Fruit fly (Drosophila melanogaster) whole organism, embryonic: Measurements from ENCODE around the gene mRpL4.

ENCODE experiments used
- Bgb ChIP-seq: fragments of 200-800 bp; sonication (Bioruptor generic); IDR thresholded peaks from 2 replicates; pipeline ENCODE4 v1.3.6; 2022; ENCODE audit warnings: missing biosample characterization, missing genetic modification characterization; ENCODE audit not compliant: partially characterized antibody
- CG10366 ChIP-seq: fragments of 200-800 bp; sonication (Bioruptor generic); IDR thresholded peaks from 2 replicates; pipeline ENCODE4 v1.3.6; 2022; ENCODE audit warnings: missing biosample characterization, missing genetic modification characterization
- CG10462 ChIP-seq: fragments of 200-800 bp; sonication (Bioruptor generic); optimal IDR thresholded peaks from 2 replicates; lab custom pipeline; 2016; ENCODE audit warnings: missing biosample characterization, missing genetic modification characterization
- CG11093 ChIP-seq: fragments of 200-800 bp; sonication (Bioruptor generic); IDR thresholded peaks from 3 replicates; pipeline ENCODE4 v1.3.6; 2022; ENCODE audit warnings: missing biosample characterization, missing genetic modification characterization
- CG1233 ChIP-seq: fragments of 200-800 bp; sonication (Bioruptor generic); optimal IDR thresholded peaks from 4 replicates; lab custom pipeline; 2018; ENCODE audit warnings: missing biosample characterization, mild to moderate bottlenecking, missing genetic modification characterization
- CG13123 ChIP-seq: fragments of 200-800 bp; sonication (Bioruptor generic); optimal IDR thresholded peaks from 2 replicates; lab custom pipeline; 2016; ENCODE audit warnings: missing biosample characterization, missing genetic modification characterization
- CG15601 ChIP-seq: fragments of 200-800 bp; sonication (Bioruptor generic); optimal IDR thresholded peaks from 3 replicates; lab custom pipeline; 2019; ENCODE audit warnings: missing biosample characterization, mild to moderate bottlenecking, missing genetic modification characterization, moderate library complexity
- CG1602 ChIP-seq: fragments of 200-800 bp; sonication (Bioruptor generic); optimal IDR thresholded peaks from 3 replicates; lab custom pipeline; 2016; ENCODE audit warnings: missing biosample characterization, missing genetic modification characterization
- CG16779 ChIP-seq: fragments of 200-800 bp; sonication (Bioruptor generic); IDR thresholded peaks from 2 replicates; pipeline ENCODE4 v1.3.6; 2022; ENCODE audit warnings: missing biosample characterization, missing genetic modification characterization
- CG17802 ChIP-seq: fragments of 200-800 bp; sonication (Bioruptor generic); optimal IDR thresholded peaks from 2 replicates; lab custom pipeline; 2018; ENCODE audit warnings: missing biosample characterization, mild to moderate bottlenecking, missing genetic modification characterization, moderate library complexity
- CG1792 ChIP-seq: fragments of 200-800 bp; sonication (Bioruptor generic); optimal IDR thresholded peaks from 2 replicates; lab custom pipeline; 2016; ENCODE audit warnings: missing biosample characterization, missing genetic modification characterization
- CG30403 ChIP-seq: fragments of 200-800 bp; sonication (Bioruptor generic); optimal IDR thresholded peaks from 3 replicates; lab custom pipeline; 2016; ENCODE audit warnings: missing biosample characterization, missing genetic modification characterization
- CG30431 ChIP-seq: fragments of 200-800 bp; sonication (Bioruptor generic); optimal IDR thresholded peaks from 2 replicates; lab custom pipeline; 2017; ENCODE audit warnings: missing biosample characterization, missing genetic modification characterization
- CG3065 ChIP-seq: fragments of 200-800 bp; sonication (Bioruptor generic); optimal IDR thresholded peaks from 2 replicates; lab custom pipeline; 2016; ENCODE audit warnings: missing biosample characterization, missing genetic modification characterization
- CG31224 ChIP-seq: fragments of 200-800 bp; sonication (Bioruptor generic); IDR thresholded peaks from 2 replicates; pipeline ENCODE4 v1.3.6; 2022; ENCODE audit warnings: missing biosample characterization, missing genetic modification characterization
- CG3281 ChIP-seq: fragments of 200-800 bp; sonication (Bioruptor generic); optimal IDR thresholded peaks from 3 replicates; lab custom pipeline; 2017; ENCODE audit warnings: missing biosample characterization, mild to moderate bottlenecking, missing genetic modification characterization
- CG33557 ChIP-seq: fragments of 200-800 bp; sonication (Bioruptor generic); optimal IDR thresholded peaks from 2 replicates; lab custom pipeline; 2019; ENCODE audit warnings: missing biosample characterization, mild to moderate bottlenecking, missing genetic modification characterization, moderate library complexity
- CG34224 ChIP-seq: fragments of 200-800 bp; sonication (Bioruptor generic); IDR thresholded peaks from 3 replicates; pipeline ENCODE4 v1.3.6; 2022; ENCODE audit warnings: missing biosample characterization, missing genetic modification characterization; ENCODE audit not compliant: partially characterized antibody
- CG4820 ChIP-seq: fragments of 200-800 bp; sonication (Bioruptor generic); optimal IDR thresholded peaks from 3 replicates; lab custom pipeline; 2016; ENCODE audit warnings: missing biosample characterization, missing genetic modification characterization
- CG6654 ChIP-seq: fragments of 200-800 bp; sonication (Bioruptor generic); optimal IDR thresholded peaks from 2 replicates; lab custom pipeline; 2017; ENCODE audit warnings: missing biosample characterization, mild to moderate bottlenecking, missing genetic modification characterization
- CG6854 ChIP-seq: fragments of 200-800 bp; sonication (Bioruptor generic); optimal IDR thresholded peaks from 3 replicates; lab custom pipeline; 2017; ENCODE audit warnings: missing biosample characterization, mild to moderate bottlenecking, missing genetic modification characterization
- CG7271 ChIP-seq: fragments of 200-800 bp; sonication (Bioruptor generic); optimal IDR thresholded peaks from 2 replicates; lab custom pipeline; 2018; ENCODE audit warnings: missing biosample characterization, mild to moderate bottlenecking, missing genetic modification characterization, moderate library complexity
- CG9437 ChIP-seq: fragments of 200-800 bp; sonication (Bioruptor generic); optimal IDR thresholded peaks from 2 replicates; lab custom pipeline; 2018; ENCODE audit warnings: missing biosample characterization, mild to moderate bottlenecking, missing genetic modification characterization
- Camta ChIP-seq: fragments of 200-800 bp; sonication (Bioruptor generic); optimal IDR thresholded peaks from 2 replicates; lab custom pipeline; 2016; ENCODE audit warnings: missing biosample characterization, missing genetic modification characterization
- D19B ChIP-seq: fragments of 200-800 bp; sonication (Bioruptor generic); optimal IDR thresholded peaks from 2 replicates; lab custom pipeline; 2017; ENCODE audit warnings: missing biosample characterization, mild to moderate bottlenecking, missing genetic modification characterization
- Dip3 ChIP-seq: fragments of 200-800 bp; sonication (Bioruptor generic); optimal IDR thresholded peaks from 3 replicates; lab custom pipeline; 2016; ENCODE audit warnings: missing biosample characterization, missing genetic modification characterization
- HLH54F ChIP-seq: fragments of 200-800 bp; sonication (Bioruptor generic); optimal IDR thresholded peaks from 3 replicates; lab custom pipeline; 2016; ENCODE audit warnings: missing biosample characterization, missing genetic modification characterization
- HLHmδ ChIP-seq: fragments of 200-800 bp; sonication (Bioruptor generic); optimal IDR thresholded peaks from 2 replicates; lab custom pipeline; 2018; ENCODE audit warnings: missing biosample characterization, mild to moderate bottlenecking, missing genetic modification characterization, moderate library complexity
- Kr ChIP-seq: fragments of 200-800 bp; sonication (Bioruptor generic); optimal IDR thresholded peaks from 2 replicates; lab custom pipeline; 2017; ENCODE audit warnings: missing biosample characterization, mild to moderate bottlenecking, missing genetic modification characterization
- Neu2 ChIP-seq: fragments of 200-800 bp; sonication (Bioruptor generic); optimal IDR thresholded peaks from 3 replicates; lab custom pipeline; 2016; ENCODE audit warnings: missing biosample characterization, missing genetic modification characterization, borderline replicate concordance
- Rfx ChIP-seq: fragments of 200-800 bp; sonication (Bioruptor generic); IDR thresholded peaks from 2 replicates; pipeline ENCODE4 v1.3.6; 2022; ENCODE audit warnings: missing biosample characterization, missing genetic modification characterization
- Six4 ChIP-seq: fragments of 200-800 bp; sonication (Bioruptor generic); optimal IDR thresholded peaks from 2 replicates; lab custom pipeline; 2016; ENCODE audit warnings: missing biosample characterization, missing genetic modification characterization
- Sry-β ChIP-seq: fragments of 200-800 bp; sonication (Bioruptor generic); optimal IDR thresholded peaks from 2 replicates; lab custom pipeline; 2018; ENCODE audit warnings: missing biosample characterization, mild to moderate bottlenecking, missing genetic modification characterization, moderate library complexity
- al ChIP-seq: fragments of 200-800 bp; sonication (Bioruptor generic); IDR thresholded peaks from 2 replicates; pipeline ENCODE4 v1.3.6; 2022; ENCODE audit warnings: missing biosample characterization, missing genetic modification characterization
- ap ChIP-seq: fragments of 200-800 bp; sonication (Bioruptor generic); IDR thresholded peaks from 2 replicates; pipeline ENCODE4 v1.3.6; 2022; ENCODE audit warnings: missing biosample characterization, missing genetic modification characterization
- cad ChIP-seq: fragments of >200 bp; optimal IDR thresholded peaks from 2 replicates; lab custom pipeline; 2017; ENCODE audit warnings: missing biosample characterization, missing genetic modification characterization
- gce ChIP-seq: fragments of 200-800 bp; sonication (Bioruptor generic); IDR thresholded peaks from 3 replicates; pipeline ENCODE4 v1.3.6; 2022; ENCODE audit warnings: missing biosample characterization, missing genetic modification characterization
- hb ChIP-seq: fragments of 200-800 bp; sonication (Bioruptor generic); IDR thresholded peaks from 3 replicates; pipeline ENCODE4 v1.3.6; 2022; ENCODE audit warnings: missing biosample characterization, missing genetic modification characterization; ENCODE audit not compliant: partially characterized antibody
- hbn ChIP-seq: fragments of 200-800 bp; sonication (Bioruptor generic); IDR thresholded peaks from 2 replicates; pipeline ENCODE4 v1.3.6; 2022; ENCODE audit warnings: missing biosample characterization, missing genetic modification characterization; ENCODE audit not compliant: partially characterized antibody
- hkb ChIP-seq, 2 experiments: fragments of 200-800 bp in 1 of 2; fragments of >200 bp in 1 of 2; sonication (Bioruptor generic) in 1 of 2; IDR thresholded peaks in 1 of 2; optimal IDR thresholded peaks in 1 of 2; 2 replicates each; pipeline versions ENCODE4 v1.3.6 to Lab custom; 2017 to 2022; ENCODE audit warnings: missing biosample characterization in 1 of 2, missing genetic modification characterization in 1 of 2
- mirr ChIP-seq: fragments of 200-800 bp; sonication (Bioruptor generic); optimal IDR thresholded peaks from 3 replicates; lab custom pipeline; 2018; ENCODE audit warnings: missing biosample characterization, mild to moderate bottlenecking, missing genetic modification characterization
- odd ChIP-seq: fragments of 200-800 bp; sonication (Bioruptor generic); optimal IDR thresholded peaks from 2 replicates; lab custom pipeline; 2017; ENCODE audit warnings: missing biosample characterization, mild to moderate bottlenecking, missing genetic modification characterization
- pita ChIP-seq: fragments of 200-800 bp; sonication (Bioruptor generic); optimal IDR thresholded peaks from 2 replicates; lab custom pipeline; 2017; ENCODE audit warnings: missing biosample characterization, mild to moderate bottlenecking, missing genetic modification characterization
- sens-2 ChIP-seq: fragments of 200-800 bp; sonication (Bioruptor generic); IDR thresholded peaks from 2 replicates; pipeline ENCODE4 v1.3.6; 2022; ENCODE audit warnings: missing biosample characterization, missing genetic modification characterization
- sna ChIP-seq: fragments of 200-800 bp; sonication (Bioruptor generic); IDR thresholded peaks from 2 replicates; pipeline ENCODE4 v1.3.6; 2022; ENCODE audit warnings: missing biosample characterization, missing genetic modification characterization; ENCODE audit not compliant: partially characterized antibody
- trh ChIP-seq: fragments of 200-800 bp; sonication (Bioruptor generic); optimal IDR thresholded peaks from 2 replicates; lab custom pipeline; 2016; ENCODE audit warnings: missing biosample characterization, missing genetic modification characterization
- ttk ChIP-seq: fragments of 200-800 bp; sonication (Bioruptor generic); IDR thresholded peaks from 2 replicates; pipeline ENCODE4 v2.1.2; 2022; ENCODE audit warnings: missing biosample characterization, missing genetic modification characterization
- wdn ChIP-seq: fragments of 200-800 bp; sonication (Bioruptor generic); IDR thresholded peaks from 2 replicates; pipeline ENCODE4 v1.3.6; 2022; ENCODE audit warnings: missing biosample characterization, missing genetic modification characterization

mRpL4 gene

dm6 chr2L:16350742-16351568 lies 22.0 kb upstream of the mRpL4 start (continued):
- TF ChIP-seq HLHmδ (peak; percentile 1), hkb (optimal IDR thresholded peaks at IDR 0.05; lab: Kevin White, UChicago) (no peak), hkb (GFP tag; IDR thresholded peaks at IDR 0.05; lab: Robert Waterston, UW) (peak; percentile 100), Six4 (GFP tag; lab: Kevin White, UChicago) (peak; percentile 98), D19B (peak; percentile 96), CG34224 (GFP tag; lab: Robert Waterston, UW) (peak; percentile 15; the same call in 2 of the 3 replicates), CG6854 (GFP tag; lab: Kevin White, UChicago) (peak; percentile 99), al (GFP tag; lab: Robert Waterston, UW) (peak; percentile 98), sens-2 (peak; percentile 99), CG30403 (peak; percentile 99), CG3281 (peak; percentile 99), odd (GFP tag; lab: Kevin White, UChicago) (peak; percentile 99), Neu2 (GFP tag; lab: Kevin White, UChicago) (peak; percentile 60), trh (GFP tag; lab: Kevin White, UChicago) (peak; percentile 97), CG9437 (GFP tag; lab: Kevin White, UChicago) (peak; percentile 95), CG11093 (peak; percentile 97), CG1792 (peak; percentile 96), CG33557 (GFP tag; lab: Kevin White, UChicago) (peak; percentile 99), CG1233 (GFP tag; lab: Kevin White, UChicago) (peak; percentile 99), CG13123 (GFP tag; lab: Kevin White, UChicago) (peak; percentile 97), ap (GFP tag; lab: Robert Waterston, UW) (peak; percentile 99), Bgb (GFP tag; lab: Robert Waterston, UW) (no peak), CG16779 (peak; percentile 98), sna (GFP tag; lab: Robert Waterston, UW) (no peak), CG4820 (peak; percentile 98), gce (GFP tag; lab: Robert Waterston, UW) (peak; percentile 99), CG6654 (GFP tag; lab: Kevin White, UChicago) (peak; percentile 93), Camta (GFP tag; lab: Kevin White, UChicago) (peak; percentile 98), Sry-β (peak; percentile 71), HLH54F (GFP tag; lab: Kevin White, UChicago) (peak; percentile 98), Kr (peak; percentile 80), mirr (GFP tag; lab: Kevin White, UChicago) (peak; percentile 99), Dip3 (GFP tag; lab: Kevin White, UChicago) (peak; percentile 98), cad (GFP tag; lab: Kevin White, UChicago) (no peak), pita (GFP tag; lab: Kevin White, UChicago) (no peak), CG15601 (tag; lab: Kevin White, UChicago) (peak; percentile 98), CG3065 (GFP tag; lab: Kevin White, UChicago) (peak; percentile 96), ttk (peak; percentile 98), CG17802 (tag; lab: Kevin White, UChicago) (peak; percentile 89), hbn (no peak), CG1602 (GFP tag; lab: Kevin White, UChicago) (peak; percentile 99), CG31224 (GFP tag; lab: Robert Waterston, UW) (peak; percentile 96), CG10366 (GFP tag; lab: Robert Waterston, UW) (peak; percentile 99), CG7271 (peak; percentile 94), CG30431 (GFP tag; lab: Kevin White, UChicago) (peak; percentile 97), wdn (GFP tag; lab: Robert Waterston, UW) (peak; percentile 98), CG10462 (GFP tag; lab: Kevin White, UChicago) (peak; percentile 98), hb (GFP tag; lab: Robert Waterston, UW) (no peak), Rfx (peak; percentile 99)
